ENCODE assay signal across 4 worm cellular contexts in genomic region chrII:9232493-9232892, ce11.
TF ChIP-seq lines count a peak whose summit lies in the region.

No protein-coding gene starts in this region.

TF ChIP-seq in whole organism, L1 larva, 84 proteins besides CTCF, POLR2A, EP300 and RAD21:
- no peak for TF ChIP-seq C34B4.2 (tag; optimal IDR thresholded peaks at IDR 0.05; lab: Kevin White, UChicago)
- TF ChIP-seq blmp-1 (tag; optimal IDR thresholded peaks at IDR 0.05; lab: Kevin White, UChicago): peak; percentile 99
- no peak for TF ChIP-seq ces-1 (GFP tag; optimal IDR thresholded peaks at IDR 0.05; lab: Kevin White, UChicago)

TF ChIP-seq in whole organism, L2 larva, 48 proteins besides CTCF, POLR2A, EP300 and RAD21:
- TF ChIP-seq elt-1 (tag; optimal IDR thresholded peaks at IDR 0.05; lab: Kevin White, UChicago) (no peak), nhr-21 (tag; optimal IDR thresholded peaks at IDR 0.05; lab: Kevin White, UChicago) (peak; percentile 7), nhr-10 (tag; optimal IDR thresholded peaks at IDR 0.05; lab: Kevin White, UChicago) (no peak), blmp-1 (tag; optimal IDR thresholded peaks at IDR 0.05; lab: Kevin White, UChicago; ENCODE audit: insufficient read depth) (peak; percentile 93)
TF ChIP-seq in whole organism, L2 larva: peak in this region for 2.

TF ChIP-seq in whole organism, L3 larva, 47 proteins besides CTCF, POLR2A, EP300 and RAD21:
- TF ChIP-seq nhr-23 (tag; optimal IDR thresholded peaks at IDR 0.05; lab: Kevin White, UChicago) (peak; percentile 16), mml-1 (tag; optimal IDR thresholded peaks at IDR 0.05; lab: Kevin White, UChicago) (no peak), nhr-12 (tag; optimal IDR thresholded peaks at IDR 0.05; lab: Kevin White, UChicago) (no peak), nhr-237 (tag; optimal IDR thresholded peaks at IDR 0.05; lab: Kevin White, UChicago) (no peak), egl-5 (tag; optimal IDR thresholded peaks at IDR 0.05; lab: Kevin White, UChicago) (no peak), nhr-43 (tag; optimal IDR thresholded peaks at IDR 0.05; lab: Kevin White, UChicago; ENCODE audit: poor library complexity, severe bottlenecking) (peak; percentile 34), elt-3 (tag; optimal IDR thresholded peaks at IDR 0.05; lab: Kevin White, UChicago) (no peak), nhr-77 (tag; optimal IDR thresholded peaks at IDR 0.05; lab: Kevin White, UChicago) (no peak)
TF ChIP-seq in whole organism, L3 larva: peak in this region for 2.

TF ChIP-seq in whole organism, mixed stage, embryonic, 35 proteins besides CTCF, POLR2A, EP300 and RAD21:
- TF ChIP-seq drap-1 (GFP tag; optimal IDR thresholded peaks at IDR 0.05; lab: Kevin White, UChicago) (no peak), blmp-1 (tag; optimal IDR thresholded peaks at IDR 0.05; lab: Kevin White, UChicago) (peak; percentile 89), ham-2 (GFP tag; optimal IDR thresholded peaks at IDR 0.05; lab: Kevin White, UChicago) (peak; percentile 9)

Comparison
In these comparisons a context has a peak if more than half of its experiments do, and no peak if none do; other contexts are left out.
1. Of the 22 proteins assayed by ChIP-seq in both whole organism, L1 larva and whole organism, L2 larva: peak only in whole organism, L1 larva: none; only in whole organism, L2 larva: none; in both: blmp-1; in neither: 21.